Worm (Caenorhabditis elegans): ENCODE data around the gene srbc-29.

srbc-29 gene

DNA sequence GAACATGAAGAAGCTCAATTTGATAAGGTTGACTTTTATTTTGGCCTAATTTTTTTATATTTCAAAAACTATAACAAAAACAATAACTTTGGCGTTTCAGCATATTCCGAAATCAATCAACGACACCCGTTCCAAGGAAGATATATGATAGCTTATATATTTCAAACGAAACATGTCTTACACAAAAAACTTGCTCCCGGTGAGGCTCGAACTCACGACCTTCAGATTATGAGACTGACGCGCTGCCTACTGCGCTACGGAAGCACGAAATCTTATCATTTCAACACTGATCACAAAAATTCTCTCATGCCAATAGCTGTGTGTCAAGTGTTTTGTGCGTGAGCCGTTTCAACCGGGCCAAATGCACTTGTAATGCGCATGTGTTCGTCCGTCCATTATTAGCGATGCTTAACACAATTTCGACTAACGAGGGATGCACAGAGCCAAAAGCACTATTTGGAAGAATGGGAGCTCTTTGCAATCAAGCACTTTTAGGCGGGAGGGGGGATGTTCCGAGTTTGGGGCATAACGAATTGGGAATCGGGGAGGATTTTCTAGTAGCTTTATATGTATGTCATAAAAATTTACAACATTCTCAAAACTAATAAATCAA, 15.4 kb downstream of the srbc-29 start (continued):
- no peak for TF ChIP-seq lir-1 (GFP tag; conservative IDR thresholded peaks at IDR 0.05)
- no peak for TF ChIP-seq ama-1 (optimal IDR thresholded peaks at IDR 0.05)
- peak in 1 of 2 experiments; percentile 40 for TF ChIP-seq ama-1 (GFP tag; optimal IDR thresholded peaks at IDR 0.05)
- TF ChIP-seq bed-2 (GFP tag; IDR thresholded peaks at IDR 0.05): no peak
- no peak for TF ChIP-seq somi-1 (GFP tag; optimal IDR thresholded peaks at IDR 0.05)
- no peak for TF ChIP-seq snpc-4 (GFP tag; optimal IDR thresholded peaks at IDR 0.05)
- TF ChIP-seq snpc-4 (tag; optimal IDR thresholded peaks at IDR 0.05): peak in 1 of 4 experiments; percentile 7
- peak; percentile 64 for TF ChIP-seq B0261.1 (tag; optimal IDR thresholded peaks at IDR 0.05)
- no peak for TF ChIP-seq efl-1 (GFP tag; optimal IDR thresholded peaks at IDR 0.05)
- no peak for TF ChIP-seq ztf-22 (GFP tag; optimal IDR thresholded peaks at IDR 0.05)
- TF ChIP-seq nfya-1 (tag; optimal IDR thresholded peaks at IDR 0.05; ENCODE audit: borderline replicate concordance, insufficient read depth): no peak
- no peak for TF ChIP-seq K11D2.4 (GFP tag; IDR thresholded peaks at IDR 0.05)
- TF ChIP-seq aptf-2 (GFP tag; conservative IDR thresholded peaks at IDR 0.05): no peak
- TF ChIP-seq egrh-3 (GFP tag; IDR thresholded peaks at IDR 0.05): no peak
- TF ChIP-seq F33H1.4 (GFP tag; IDR thresholded peaks at IDR 0.05): no peak
- TF ChIP-seq rec-8 (tag; optimal IDR thresholded peaks at IDR 0.05): peak; percentile 44 to 65
- TF ChIP-seq unc-130 (GFP tag; optimal IDR thresholded peaks at IDR 0.05): no peak
- TF ChIP-seq tlf-1 (GFP tag; optimal IDR thresholded peaks at IDR 0.05): no peak
- TF ChIP-seq Y53F4B.3 (GFP tag; IDR thresholded peaks at IDR 0.05): no peak
- TF ChIP-seq lag-1 (GFP tag; IDR thresholded peaks at IDR 0.05): no peak
- TF ChIP-seq mxl-1 (tag; optimal IDR thresholded peaks at IDR 0.05): peak; percentile 44
- TF ChIP-seq chd-7 (tag; optimal IDR thresholded peaks at IDR 0.05): no peak
- no peak for TF ChIP-seq nfya-2 (GFP tag; IDR thresholded peaks at IDR 0.05)
- no peak for TF ChIP-seq hrde-1 (tag; optimal IDR thresholded peaks at IDR 0.05; ENCODE audit: borderline replicate concordance)
- TF ChIP-seq ceh-79 (tag; optimal IDR thresholded peaks at IDR 0.05): no peak
- peak; percentile 84 for TF ChIP-seq tbp1 (GFP tag; optimal IDR thresholded peaks at IDR 0.05)
- TF ChIP-seq mel-28 (tag; optimal IDR thresholded peaks at IDR 0.05; ENCODE audit: borderline replicate concordance): no peak
- 0 out of 2 replicates have a peak, but pooled peaks have one; percentile 56 for TF ChIP-seq nfyb-1 (GFP tag; IDR thresholded peaks at IDR 0.05)
- TF ChIP-seq F57C9.4 (tag; optimal IDR thresholded peaks at IDR 0.05): no peak
- no peak for TF ChIP-seq xnd-1 (tag; optimal IDR thresholded peaks at IDR 0.05)
- TF ChIP-seq egl-44 (GFP tag; IDR thresholded peaks at IDR 0.05): no peak
- no peak for TF ChIP-seq him-1 (tag; optimal IDR thresholded peaks at IDR 0.05)
- TF ChIP-seq attf-6 (GFP tag; IDR thresholded peaks at IDR 0.05): no peak
- TF ChIP-seq B0019.2 (GFP tag; conservative IDR thresholded peaks at IDR 0.05): no peak
- TF ChIP-seq T26A5.8 (tag; optimal IDR thresholded peaks at IDR 0.05): no peak
- TF ChIP-seq F57A8.1 (GFP tag; optimal IDR thresholded peaks at IDR 0.05): no peak
- no peak for TF ChIP-seq let-607 (tag; optimal IDR thresholded peaks at IDR 0.05)
- TF ChIP-seq C17E4.6 (GFP tag; IDR thresholded peaks at IDR 0.05): no peak
- TF ChIP-seq fkh-3 (tag; optimal IDR thresholded peaks at IDR 0.05): no peak
- no peak for TF ChIP-seq attf-5 (GFP tag; optimal IDR thresholded peaks at IDR 0.05)
- no peak for TF ChIP-seq bed-1 (GFP tag; IDR thresholded peaks at IDR 0.05)
- no peak for TF ChIP-seq egl-18 (GFP tag; IDR thresholded peaks at IDR 0.05)
- peak; percentile 77 for TF ChIP-seq rpc-1 (optimal IDR thresholded peaks at IDR 0.05)
- TF ChIP-seq rpc-1 (tag; optimal IDR thresholded peaks at IDR 0.05): peak; percentile 82
- TF ChIP-seq Y79H2A.3 (GFP tag; conservative IDR thresholded peaks at IDR 0.05): no peak
- no peak for TF ChIP-seq atf-7 (tag; optimal IDR thresholded peaks at IDR 0.05)
- no peak for TF ChIP-seq mcd-1 (GFP tag; IDR thresholded peaks at IDR 0.05)
- TF ChIP-seq madf-10 (tag; optimal IDR thresholded peaks at IDR 0.05): peak; percentile 31
- TF ChIP-seq lsl-1 (GFP tag; optimal IDR thresholded peaks at IDR 0.05): no peak

Measured in whole organism, young adult.